Worm (Caenorhabditis elegans): ENCODE results near the gene C05C10.3.
A peak's percentile ranks its signal among the peaks of the same experiment; 100 is the strongest.

C05C10.3 gene

ce11 chrII:9937611-9938010 is 918 bp upstream of the C05C10.3 start (continued):
- peak in 1 of 2 experiments; percentile 19 for TF ChIP-seq daf-16 (GFP tag; optimal IDR thresholded peaks at IDR 0.05)
- TF ChIP-seq daf-16 (tag; optimal IDR thresholded peaks at IDR 0.05): peak; percentile 85
- peak; percentile 100 for TF ChIP-seq mxl-3 (GFP tag; optimal IDR thresholded peaks at IDR 0.05)
- peak; percentile 64 for TF ChIP-seq dpl-1 (GFP tag; optimal IDR thresholded peaks at IDR 0.05)
- TF ChIP-seq zfp-2 (tag; optimal IDR thresholded peaks at IDR 0.05): no peak
- TF ChIP-seq spr-1 (tag; optimal IDR thresholded peaks at IDR 0.05): peak; percentile 47
- peak; percentile 53; the same call in 1 of the 2 replicates for TF ChIP-seq hmg-1.1 (GFP tag; IDR thresholded peaks at IDR 0.05)
- no peak for TF ChIP-seq lin-15B (tag; optimal IDR thresholded peaks at IDR 0.05)
- TF ChIP-seq pha-4 (GFP tag; IDR thresholded peaks at IDR 0.05): no peak
- TF ChIP-seq pha-4 (tag; optimal IDR thresholded peaks at IDR 0.05): peak; percentile 33
- no peak for TF ChIP-seq F49E8.2 (tag; optimal IDR thresholded peaks at IDR 0.05; ENCODE audit: borderline replicate concordance)
- no peak for TF ChIP-seq ceh-44 (GFP tag; IDR thresholded peaks at IDR 0.05)
- TF ChIP-seq nhr-10 (tag; optimal IDR thresholded peaks at IDR 0.05): peak; percentile 97
- no peak for TF ChIP-seq duxl-1 (tag; optimal IDR thresholded peaks at IDR 0.05; ENCODE audit: poor library complexity)
- TF ChIP-seq hif-1 (tag; optimal IDR thresholded peaks at IDR 0.05): peak in 1 of 2 experiments; percentile 53
- peak; percentile 12 for TF ChIP-seq nhr-6 (tag; optimal IDR thresholded peaks at IDR 0.05)
- TF ChIP-seq lsy-2 (tag; optimal IDR thresholded peaks at IDR 0.05): peak; percentile 7 to 88
- peak; percentile 90 for TF ChIP-seq ama-1 (optimal IDR thresholded peaks at IDR 0.05)
- TF ChIP-seq nhr-25 (tag; optimal IDR thresholded peaks at IDR 0.05; ENCODE audit: borderline replicate concordance, insufficient read depth): peak; percentile 7
- TF ChIP-seq hlh-30 (tag; optimal IDR thresholded peaks at IDR 0.05; ENCODE audit: insufficient read depth): peak; percentile 97
- peak; percentile 73 for TF ChIP-seq nhr-102 (tag; optimal IDR thresholded peaks at IDR 0.05)
- TF ChIP-seq php-3 (GFP tag; IDR thresholded peaks at IDR 0.05): peak; percentile 46; the same call in 1 of the 2 replicates
- peak; percentile 41 to 91 for TF ChIP-seq mdl-1 (tag; optimal IDR thresholded peaks at IDR 0.05)
- no peak for TF ChIP-seq dmd-8 (GFP tag; IDR thresholded peaks at IDR 0.05)
- peak; percentile 21; the same call in 1 of the 2 replicates for TF ChIP-seq ceh-20 (GFP tag; IDR thresholded peaks at IDR 0.05)
- TF ChIP-seq cey-2 (tag; optimal IDR thresholded peaks at IDR 0.05; ENCODE audit: borderline replicate concordance, insufficient read depth): peak; percentile 91
- peak in 1 of 2 experiments; percentile 64 for TF ChIP-seq unc-62 (GFP tag; optimal IDR thresholded peaks at IDR 0.05 in 1 of 2)
- no peak for TF ChIP-seq unc-62 (tag; optimal IDR thresholded peaks at IDR 0.05)
- peak; percentile 91 for TF ChIP-seq nhr-48 (tag; optimal IDR thresholded peaks at IDR 0.05)
- TF ChIP-seq F26F4.8 (GFP tag; conservative IDR thresholded peaks at IDR 0.05): no peak
- no peak for TF ChIP-seq F10B5.3 (tag; optimal IDR thresholded peaks at IDR 0.05)
- TF ChIP-seq nhr-28 (tag; optimal IDR thresholded peaks at IDR 0.05): peak; percentile 90
- 0 out of 2 replicates have a peak, but pooled peaks have one; percentile 28 for TF ChIP-seq lin-38 (GFP tag; IDR thresholded peaks at IDR 0.05)
- peak; percentile 26 for TF ChIP-seq pqm-1 (tag; optimal IDR thresholded peaks at IDR 0.05)
- TF ChIP-seq hlh-11 (tag; optimal IDR thresholded peaks at IDR 0.05): peak; percentile 94
- TF ChIP-seq rbr-2 (tag; optimal IDR thresholded peaks at IDR 0.05): no peak

ce11 chrII:9935664-9936063 is 1.0 kb downstream of the C05C10.3 start:
- TF ChIP-seq pqm-1 (tag; optimal IDR thresholded peaks at IDR 0.05): no peak
- no peak for TF ChIP-seq daf-16 (GFP tag; optimal IDR thresholded peaks at IDR 0.05)
- TF ChIP-seq daf-16 (tag; optimal IDR thresholded peaks at IDR 0.05): peak; percentile 21
- no peak for TF ChIP-seq Y75B8A.6 (GFP tag; IDR thresholded peaks at IDR 0.05)
- no peak for TF ChIP-seq F26F4.8 (GFP tag; conservative IDR thresholded peaks at IDR 0.05)
- no peak for TF ChIP-seq duxl-1 (tag; optimal IDR thresholded peaks at IDR 0.05; ENCODE audit: poor library complexity)
- TF ChIP-seq nhr-111 (GFP tag; optimal IDR thresholded peaks at IDR 0.05): no peak
- TF ChIP-seq ztf-11 (tag; optimal IDR thresholded peaks at IDR 0.05): no peak
- TF ChIP-seq unc-62 (GFP tag; optimal IDR thresholded peaks at IDR 0.05 in 1 of 2): peak in 1 of 2 experiments; percentile 55
- no peak for TF ChIP-seq unc-62 (tag; optimal IDR thresholded peaks at IDR 0.05)
- no peak for TF ChIP-seq fos-1 (tag; optimal IDR thresholded peaks at IDR 0.05)

Measured in whole organism, L4 larva.